Fruit fly (Drosophila melanogaster) whole organism, embryonic: ENCODE measurements around the gene CG44362.

Experiments
- Blimp-1 ChIP-seq: fragments of 200-800 bp; sonication (Bioruptor generic); optimal IDR thresholded peaks from 3 replicates; lab custom pipeline; 2018; ENCODE audit warnings: missing biosample characterization, missing genetic modification characterization, mild to moderate bottlenecking, moderate library complexity, missing genetic modification reagents
- CG17361 ChIP-seq: fragments of 200-800 bp; sonication (Bioruptor generic); IDR thresholded peaks from 3 replicates; pipeline ENCODE4 v1.3.6; 2022; ENCODE audit warnings: missing biosample characterization, missing genetic modification characterization
- CG17612 ChIP-seq: fragments of 200-800 bp; sonication (Bioruptor generic); IDR thresholded peaks from 2 replicates; pipeline ENCODE4 v1.3.6; 2022; ENCODE audit warnings: missing biosample characterization, missing genetic modification characterization
- CG1832 ChIP-seq: fragments of 200-800 bp; sonication (Bioruptor generic); optimal IDR thresholded peaks from 2 replicates; lab custom pipeline; 2017; ENCODE audit warnings: missing biosample characterization, mild to moderate bottlenecking, missing genetic modification characterization, inconsistent platforms
- CG18764 ChIP-seq: fragments of 200-800 bp; sonication (Bioruptor generic); optimal IDR thresholded peaks from 3 replicates; lab custom pipeline; 2016; ENCODE audit warnings: missing biosample characterization, missing genetic modification characterization
- CG2116 ChIP-seq: fragments of 200-800 bp; sonication (Bioruptor generic); optimal IDR thresholded peaks from 3 replicates; lab custom pipeline; 2018; ENCODE audit warnings: missing biosample characterization, mild to moderate bottlenecking, missing genetic modification characterization
- CG2875 ChIP-seq: fragments of 200-800 bp; sonication (Bioruptor generic); optimal IDR thresholded peaks from 2 replicates; lab custom pipeline; 2017; ENCODE audit warnings: missing biosample characterization, mild to moderate bottlenecking, missing genetic modification characterization, missing genetic modification reagents
- CG31224 ChIP-seq: fragments of 200-800 bp; sonication (Bioruptor generic); IDR thresholded peaks from 2 replicates; pipeline ENCODE4 v1.3.6; 2022; ENCODE audit warnings: missing biosample characterization, missing genetic modification characterization
- CG4282 ChIP-seq: fragments of 200-800 bp; sonication (Bioruptor generic); optimal IDR thresholded peaks from 2 replicates; lab custom pipeline; 2016; ENCODE audit warnings: missing biosample characterization, missing genetic modification characterization
- CG6683 ChIP-seq: fragments of 200-800 bp; sonication (Bioruptor generic); optimal IDR thresholded peaks from 2 replicates; lab custom pipeline; 2017; ENCODE audit warnings: missing biosample characterization, mild to moderate bottlenecking, missing genetic modification characterization, missing genetic modification reagents
- CG8765 ChIP-seq: fragments of 200-800 bp; sonication (Bioruptor generic); IDR thresholded peaks from 2 replicates; pipeline ENCODE4 v1.3.6; 2022; ENCODE audit warnings: missing biosample characterization, missing genetic modification characterization
- CTCF ChIP-seq: fragments of 200-800 bp; sonication (Bioruptor generic); optimal IDR thresholded peaks from 2 replicates; lab custom pipeline; 2017; ENCODE audit warnings: missing biosample characterization, mild to moderate bottlenecking, missing genetic modification characterization, moderate library complexity
- CkIIα-i1 ChIP-seq: fragments of 200-800 bp; sonication (Bioruptor generic); IDR thresholded peaks from 2 replicates; pipeline ENCODE4 v1.3.6; 2022; ENCODE audit warnings: missing biosample characterization, missing genetic modification characterization
- Doc2 ChIP-seq: fragments of 200-800 bp; sonication (Bioruptor generic); IDR thresholded peaks from 2 replicates; pipeline ENCODE4 v1.3.6; 2022; ENCODE audit warnings: missing biosample characterization, missing genetic modification characterization
- Dp ChIP-seq: fragments of 200-800 bp; sonication (Bioruptor generic); optimal IDR thresholded peaks from 2 replicates; lab custom pipeline; 2018; ENCODE audit warnings: missing biosample characterization, mild to moderate bottlenecking, missing genetic modification characterization, moderate library complexity
- E2f1 ChIP-seq: fragments of 200-800 bp; sonication (Bioruptor generic); IDR thresholded peaks from 2 replicates; pipeline ENCODE4 v1.3.6; 2022; ENCODE audit warnings: missing biosample characterization, missing genetic modification characterization
- Hand ChIP-seq: fragments of 200-800 bp; sonication (Bioruptor generic); optimal IDR thresholded peaks from 2 replicates; lab custom pipeline; 2017; ENCODE audit warnings: mild to moderate bottlenecking, missing biosample characterization, missing genetic modification reagents, missing genetic modification characterization
- HmgZ ChIP-seq: fragments of 200-800 bp; sonication (Bioruptor generic); optimal IDR thresholded peaks from 2 replicates; lab custom pipeline; 2018; ENCODE audit warnings: missing biosample characterization, mild to moderate bottlenecking, missing genetic modification characterization
- Hr78 ChIP-seq, 2 experiments: fragments of 200-800 bp in 1 of 2; fragments of >200 bp in 1 of 2; sonication (Bioruptor generic) in 1 of 2; optimal IDR thresholded peaks; 2 replicates each; lab custom pipeline; 2017 to 2019; ENCODE audit warnings: missing biosample characterization in 2 of 2, missing genetic modification characterization in 2 of 2, mild to moderate bottlenecking in 1 of 2, moderate library complexity in 1 of 2
- MBD-R2 ChIP-seq: fragments of 200-800 bp; sonication (Bioruptor generic); IDR thresholded peaks from 2 replicates; pipeline ENCODE4 v1.3.6; 2022; ENCODE audit warnings: missing biosample characterization, missing genetic modification characterization
- Neu2 ChIP-seq: fragments of 200-800 bp; sonication (Bioruptor generic); optimal IDR thresholded peaks from 3 replicates; lab custom pipeline; 2016; ENCODE audit warnings: missing biosample characterization, missing genetic modification characterization, borderline replicate concordance
- Nf-YC ChIP-seq: fragments of 200-800 bp; optimal IDR thresholded peaks from 3 replicates; lab custom pipeline; 2019; ENCODE audit warnings: missing biosample characterization, mild to moderate bottlenecking, missing genetic modification characterization, moderate library complexity
- Oli ChIP-seq: fragments of 200-800 bp; sonication (Bioruptor generic); optimal IDR thresholded peaks from 2 replicates; lab custom pipeline; 2018; ENCODE audit warnings: missing biosample characterization, mild to moderate bottlenecking, missing genetic modification characterization, moderate library complexity
- Opbp ChIP-seq: fragments of 200-800 bp; sonication (Bioruptor generic); IDR thresholded peaks from 3 replicates; pipeline ENCODE4 v1.3.6; 2022; ENCODE audit warnings: missing biosample characterization, missing genetic modification characterization; ENCODE audit not compliant: partially characterized antibody
- Ptx1 ChIP-seq: fragments of 200-800 bp; sonication (Bioruptor generic); IDR thresholded peaks from 2 replicates; pipeline ENCODE4 v1.3.6; 2022; ENCODE audit warnings: missing biosample characterization, missing genetic modification characterization
- Rfx ChIP-seq: fragments of 200-800 bp; sonication (Bioruptor generic); IDR thresholded peaks from 2 replicates; pipeline ENCODE4 v1.3.6; 2022; ENCODE audit warnings: missing biosample characterization, missing genetic modification characterization
- Ssrp ChIP-seq: fragments of 200-800 bp; sonication (Bioruptor generic); optimal IDR thresholded peaks from 2 replicates; lab custom pipeline; 2018; ENCODE audit warnings: missing biosample characterization, mild to moderate bottlenecking, missing genetic modification characterization, moderate library complexity
- Taf1 ChIP-seq: fragments of 200-800 bp; sonication (Bioruptor generic); IDR thresholded peaks from 2 replicates; pipeline ENCODE4 v1.3.6; 2022; ENCODE audit warnings: missing biosample characterization, missing genetic modification characterization
- aop ChIP-seq: fragments of 200-800 bp; sonication (Bioruptor generic); IDR thresholded peaks from 2 replicates; pipeline ENCODE4 v1.3.6; 2022; ENCODE audit warnings: missing biosample characterization, missing genetic modification characterization
- ash1 ChIP-seq: fragments of 200-800 bp; sonication (Bioruptor generic); optimal IDR thresholded peaks from 2 replicates; lab custom pipeline; 2018; ENCODE audit warnings: missing biosample characterization, mild to moderate bottlenecking, missing genetic modification characterization
- ato ChIP-seq: fragments of 200-800 bp; sonication (Bioruptor generic); IDR thresholded peaks from 2 replicates; pipeline ENCODE4 v1.3.6; 2022; ENCODE audit warnings: missing biosample characterization, missing genetic modification characterization; ENCODE audit not compliant: partially characterized antibody
- az2 ChIP-seq: fragments of 200-800 bp; sonication (Bioruptor generic); optimal IDR thresholded peaks from 3 replicates; lab custom pipeline; 2016; ENCODE audit warnings: missing biosample characterization, missing genetic modification characterization
- cato ChIP-seq: fragments of 200-800 bp; sonication (Bioruptor generic); optimal IDR thresholded peaks from 2 replicates; lab custom pipeline; 2016; ENCODE audit warnings: missing biosample characterization, missing genetic modification characterization, borderline replicate concordance
- chm ChIP-seq: fragments of 200-800 bp; sonication (Bioruptor generic); IDR thresholded peaks from 2 replicates; pipeline ENCODE4 v1.3.6; 2022; ENCODE audit warnings: missing biosample characterization, missing genetic modification characterization
- esg ChIP-seq: fragments of 200-800 bp; sonication (Bioruptor generic); conservative IDR thresholded peaks from 2 replicates; pipeline ENCODE4 v1.3.6; 2022; ENCODE audit warnings: missing biosample characterization, missing genetic modification characterization
- exex ChIP-seq: fragments of 200-800 bp; sonication (Bioruptor generic); optimal IDR thresholded peaks from 4 replicates; lab custom pipeline; 2018; ENCODE audit warnings: missing biosample characterization, mild to moderate bottlenecking, missing genetic modification characterization, moderate library complexity
- jigr1 ChIP-seq: fragments of 200-800 bp; sonication (Bioruptor generic); IDR thresholded peaks from 3 replicates; pipeline ENCODE4 v1.3.6; 2022; ENCODE audit warnings: missing biosample characterization, missing genetic modification characterization
- kay ChIP-seq: fragments of 200-800 bp; sonication (Bioruptor generic); optimal IDR thresholded peaks from 2 replicates; lab custom pipeline; 2016; ENCODE audit warnings: missing biosample characterization, missing genetic modification characterization
- peb ChIP-seq: fragments of 200-800 bp; sonication (Bioruptor generic); IDR thresholded peaks from 2 replicates; pipeline ENCODE4 v1.3.6; 2022; ENCODE audit warnings: missing biosample characterization, missing genetic modification characterization
- pnt ChIP-seq: fragments of 200-800 bp; sonication (Bioruptor generic); optimal IDR thresholded peaks from 3 replicates; lab custom pipeline; 2016; ENCODE audit warnings: missing biosample characterization, missing genetic modification characterization
- prd ChIP-seq, 3 experiments: fragments of >200 bp in 2 of 3; fragments of 200-800 bp in 1 of 3; sonication (Bioruptor generic) in 1 of 3; optimal IDR thresholded peaks in 2 of 3; IDR thresholded peaks in 1 of 3; 2 replicates in 2 of 3; 3 replicates in 1 of 3; pipeline versions ENCODE4 v1.3.6 to Lab custom; 2017 to 2022; ENCODE audit warnings: missing biosample characterization in 1 of 3, missing genetic modification characterization in 1 of 3
- pros ChIP-seq: fragments of 200-800 bp; sonication (Bioruptor generic); optimal IDR thresholded peaks from 3 replicates; lab custom pipeline; 2019; ENCODE audit warnings: missing biosample characterization, mild to moderate bottlenecking, missing genetic modification characterization, moderate library complexity
- run ChIP-seq: fragments of 200-800 bp; sonication (Bioruptor generic); optimal IDR thresholded peaks from 3 replicates; lab custom pipeline; 2018; ENCODE audit warnings: missing biosample characterization, mild to moderate bottlenecking, missing genetic modification characterization
- sc ChIP-seq, 3 experiments: fragments of >200 bp in 2 of 3; fragments of 200-800 bp in 1 of 3; sonication (Bioruptor generic) in 1 of 3; optimal IDR thresholded peaks; 2 replicates in 2 of 3; 3 replicates in 1 of 3; lab custom pipeline; 2017; ENCODE audit warnings: mild to moderate bottlenecking in 1 of 3, missing biosample characterization in 1 of 3, missing genetic modification characterization in 1 of 3, missing genetic modification reagents in 1 of 3
- slbo ChIP-seq: fragments of 200-800 bp; sonication (Bioruptor generic); IDR thresholded peaks from 2 replicates; pipeline ENCODE4 v1.3.6; 2022; ENCODE audit warnings: missing biosample characterization, missing genetic modification characterization
- slou ChIP-seq: fragments of 200-800 bp; sonication (Bioruptor generic); optimal IDR thresholded peaks from 3 replicates; lab custom pipeline; 2016; ENCODE audit warnings: missing biosample characterization, missing genetic modification characterization
- tgo ChIP-seq: fragments of 200-800 bp; sonication (Bioruptor generic); IDR thresholded peaks from 3 replicates; pipeline ENCODE4 v1.3.6; 2022; ENCODE audit warnings: missing biosample characterization, missing genetic modification characterization
- tx ChIP-seq: fragments of 200-800 bp; sonication (Bioruptor generic); optimal IDR thresholded peaks from 2 replicates; lab custom pipeline; 2016; ENCODE audit warnings: missing biosample characterization, missing genetic modification characterization
- usp ChIP-seq: fragments of >200 bp; optimal IDR thresholded peaks from 2 replicates; lab custom pipeline; 2017; ENCODE audit warnings: missing biosample characterization, missing genetic modification characterization
- z ChIP-seq: fragments of 200-800 bp; sonication (Bioruptor generic); IDR thresholded peaks from 3 replicates; pipeline ENCODE4 v1.3.6; 2022; ENCODE audit warnings: missing biosample characterization, missing genetic modification characterization

CG44362 gene

DNA sequence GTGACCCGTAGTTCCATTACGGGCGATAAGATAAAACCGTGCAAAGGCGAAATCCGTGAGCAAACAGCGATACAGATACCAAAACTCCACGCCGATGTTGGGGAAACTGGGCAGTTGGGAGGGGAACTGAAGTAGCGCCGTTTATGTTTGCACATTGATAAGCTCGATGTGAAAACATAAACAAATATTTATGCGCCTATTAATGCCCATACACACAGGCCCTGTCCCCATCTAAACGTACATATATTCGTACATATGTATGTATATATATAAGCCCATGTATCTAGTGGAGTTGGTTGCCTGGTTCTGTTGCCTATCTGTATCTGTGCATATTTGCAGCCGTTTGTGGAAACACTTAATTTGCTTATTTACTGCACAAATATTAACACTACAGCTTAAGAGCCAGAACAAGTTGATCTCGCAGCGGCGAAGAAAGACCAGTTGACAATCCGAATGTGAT lies 43.0 kb upstream of the CG44362 start (continued):
- no peak for TF ChIP-seq ato (GFP tag; lab: Robert Waterston, UW)
- TF ChIP-seq CG4282, result no peak
- peak; percentile 30; the same call in 1 of the 2 replicates for TF ChIP-seq Rfx
- TF ChIP-seq z (GFP tag; lab: Robert Waterston, UW), result no peak
- TF ChIP-seq jigr1 (GFP tag; lab: Robert Waterston, UW), result no peak
- no peak for TF ChIP-seq az2 (GFP tag; lab: Kevin White, UChicago)
- TF ChIP-seq CG18764 (GFP tag; lab: Kevin White, UChicago), result peak; percentile 60
- TF ChIP-seq slbo (GFP tag; lab: Robert Waterston, UW), result peak; percentile 25; the same call in 1 of the 2 replicates
- peak; percentile 46 for TF ChIP-seq Hand
- TF ChIP-seq sc (optimal IDR thresholded peaks at IDR 0.05; lab: Kevin White, UChicago), result no peak
- TF ChIP-seq sc (GFP tag; optimal IDR thresholded peaks at IDR 0.05; lab: Kevin White, UChicago), result peak; percentile 73
- no peak for TF ChIP-seq Doc2 (GFP tag; lab: Robert Waterston, UW)
- TF ChIP-seq CG31224 (GFP tag; lab: Robert Waterston, UW), result peak; percentile 32; the same call in 1 of the 2 replicates
- TF ChIP-seq CG1832, result no peak
- peak; percentile 70; the same call in 1 of the 3 replicates for TF ChIP-seq CG17361 (GFP tag; lab: Robert Waterston, UW)
- peak; percentile 39; the same call in 1 of the 3 replicates for TF ChIP-seq tgo (GFP tag; lab: Robert Waterston, UW)
- TF ChIP-seq Ssrp, result no peak
- peak; percentile 63 for TF ChIP-seq CG6683 (GFP tag; lab: Kevin White, UChicago)
- no peak for TF ChIP-seq pros
- no peak for TF ChIP-seq peb
- peak in 1 of 2 experiments; percentile 74 for TF ChIP-seq Hr78 (GFP tag; optimal IDR thresholded peaks at IDR 0.05; lab: Kevin White, UChicago)
- TF ChIP-seq slou (GFP tag; lab: Kevin White, UChicago), result peak; percentile 66
- no peak for TF ChIP-seq esg
- peak; percentile 25; the same call in 1 of the 2 replicates for TF ChIP-seq E2f1 (GFP tag; lab: Robert Waterston, UW)
- no peak for TF ChIP-seq prd (optimal IDR thresholded peaks at IDR 0.05; lab: Kevin White, UChicago)
- TF ChIP-seq prd (GFP tag; IDR thresholded peaks at IDR 0.05; lab: Robert Waterston, UW), result peak; percentile 43; the same call in 2 of the 3 replicates
- peak; percentile 86 for TF ChIP-seq HmgZ (tag; lab: Kevin White, UChicago)
- peak; percentile 83 for TF ChIP-seq CG2875 (GFP tag; lab: Kevin White, UChicago)
- TF ChIP-seq CG8765, result no peak
- peak; percentile 48 for TF ChIP-seq kay
- peak; percentile 71; the same call in 1 of the 2 replicates for TF ChIP-seq chm
- no peak for TF ChIP-seq usp (GFP tag; lab: Kevin White, UChicago)
- TF ChIP-seq CTCF (GFP tag; lab: Kevin White, UChicago), result peak; percentile 51
- no peak for TF ChIP-seq aop (GFP tag; lab: Robert Waterston, UW)
- no peak for TF ChIP-seq CG17612 (GFP tag; lab: Robert Waterston, UW)
- peak; percentile 48 for TF ChIP-seq Oli (tag; lab: Kevin White, UChicago)
- TF ChIP-seq exex (tag; lab: Kevin White, UChicago), result peak; percentile 87
- peak; percentile 43 for TF ChIP-seq CG2116
- TF ChIP-seq Ptx1, result peak; percentile 41; the same call in 1 of the 2 replicates
- no peak for TF ChIP-seq tx (GFP tag; lab: Kevin White, UChicago)
- peak; percentile 70 for TF ChIP-seq run (tag; lab: Kevin White, UChicago)
- TF ChIP-seq CkIIα-i1 (GFP tag; lab: Robert Waterston, UW), result no peak
- TF ChIP-seq Taf1 (GFP tag; lab: Robert Waterston, UW), result no peak
- no peak for TF ChIP-seq Opbp (GFP tag; lab: Robert Waterston, UW)
- TF ChIP-seq cato (GFP tag; lab: Kevin White, UChicago), result peak; percentile 41
- TF ChIP-seq Dp (GFP tag; lab: Kevin White, UChicago), result no peak
- TF ChIP-seq pnt (GFP tag; lab: Kevin White, UChicago), result peak; percentile 24
- no peak for TF ChIP-seq ash1 (GFP tag; lab: Kevin White, UChicago)
- no peak for TF ChIP-seq MBD-R2 (GFP tag; lab: Robert Waterston, UW)
- no peak for TF ChIP-seq Neu2 (GFP tag; lab: Kevin White, UChicago)
- TF ChIP-seq Nf-YC (tag; lab: Kevin White, UChicago), result peak; percentile 17
- peak; percentile 71 for TF ChIP-seq Blimp-1
